Fruit fly (Drosophila melanogaster) S2 (cell line): ENCODE results near the gene CG31875.

Experiments used
- CG8478 ChIP-seq: fragments of >200 bp; optimal IDR thresholded peaks from 2 replicates; lab custom pipeline; 2018
- CTCF ChIP-seq, 2 experiments: fragments of >200 bp; optimal IDR thresholded peaks; 2 replicates each; lab custom pipeline; 2018

DNA sequence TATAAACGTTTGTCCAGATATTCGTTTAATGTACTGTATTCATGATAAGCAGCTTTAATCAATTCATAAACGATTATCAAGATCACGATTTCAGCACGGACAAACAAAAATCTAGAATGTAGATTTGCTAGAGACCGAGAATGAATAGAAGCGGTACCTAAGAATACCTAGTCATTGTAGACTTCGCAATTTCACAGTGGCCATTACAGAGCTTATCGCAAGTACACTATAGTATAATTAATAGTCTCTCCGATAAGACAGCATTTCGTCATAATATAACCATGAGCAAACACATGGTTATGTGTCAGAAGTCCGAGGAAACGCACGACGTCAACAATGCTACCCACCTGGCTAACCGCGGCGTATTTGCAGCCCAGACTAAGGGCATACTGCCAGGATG is 46.7 kb upstream of the CG31875 start, which contains the start of gene CG33301:
- TF ChIP-seq CG8478 (lab: Kevin White, UChicago) (no peak), CTCF (optimal IDR thresholded peaks at IDR 0.05; lab: Kevin White, UChicago) (no peak)
